Worm (Caenorhabditis elegans) whole organism, L4/young adult: ENCODE data around the gene C53A5.17.

ENCODE experiments used
- W03F9.2 ChIP-seq: fragments of 150-350 bp; optimal IDR thresholded peaks from 2 replicates; lab custom pipeline; 2014; ENCODE audit warnings: missing biosample characterization, missing genetic modification characterization
- dao-5 ChIP-seq: sonication (generic microtip); optimal IDR thresholded peaks from 2 replicates; lab custom pipeline; 2016; ENCODE audit warnings: missing genotype, missing genetic modification characterization, moderate library complexity, missing compliant biosample characterization

ce11 chrV:14530813-14531212 lies 9.9 kb upstream of the C53A5.17 start, which contains the start of gene kcnl-4:
- no peak for TF ChIP-seq W03F9.2
- TF ChIP-seq dao-5 (tag; lab: Kevin White, UChicago): no peak
